Worm (Caenorhabditis elegans): ENCODE measurements around the gene mig-38.

mig-38 gene

DNA sequence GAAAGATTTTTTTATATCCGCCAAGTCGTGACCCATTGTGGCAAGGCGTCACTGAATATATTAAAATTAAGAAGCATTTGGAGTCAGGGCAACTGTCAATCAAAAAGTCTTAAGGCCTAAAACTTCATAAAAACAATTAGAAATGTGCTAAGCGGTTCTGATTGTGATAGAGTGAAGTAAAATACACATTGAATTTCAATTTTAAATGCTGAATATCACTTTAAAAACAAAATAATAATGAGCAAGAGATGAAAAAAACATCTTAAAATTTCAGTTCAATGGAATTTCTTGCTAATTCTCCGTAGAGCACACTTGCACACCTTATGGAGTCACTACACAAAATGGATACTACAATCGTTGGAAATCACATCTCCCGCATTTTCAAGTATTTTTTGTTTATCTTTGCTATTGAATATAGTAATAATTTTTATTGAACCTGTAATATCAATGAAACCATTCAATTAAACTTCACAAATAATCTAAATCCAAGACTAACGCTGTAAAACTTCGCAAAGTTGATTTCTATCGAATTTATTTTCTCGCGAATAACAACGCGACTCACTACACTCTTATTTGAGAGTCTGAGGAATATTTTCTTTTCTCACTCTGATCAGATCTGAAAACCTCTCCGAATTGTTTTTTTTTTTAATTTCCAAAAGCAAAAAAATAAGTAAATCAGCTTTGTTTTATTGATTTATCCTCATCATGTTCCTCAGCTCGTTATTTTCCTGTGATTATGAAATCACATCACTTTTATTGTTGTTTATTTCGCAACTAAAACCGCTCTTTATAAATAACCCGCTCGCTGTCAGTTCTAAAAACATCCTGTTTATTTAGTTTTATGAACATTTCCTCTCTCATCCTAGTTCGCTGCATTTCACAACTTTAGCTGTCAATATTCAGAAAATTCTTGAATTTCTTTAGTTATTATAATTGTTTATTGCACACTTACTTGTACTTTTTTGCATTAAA lies 41.7 kb downstream of the mig-38 start, which contains the start of gene mars-1 (continued):
- no peak for TF ChIP-seq nhr-237 (tag; optimal IDR thresholded peaks at IDR 0.05)
- TF ChIP-seq ceh-44 (GFP tag; IDR thresholded peaks at IDR 0.05): 0 out of 2 replicates have a peak, but pooled peaks have one; percentile 33
- TF ChIP-seq nhr-48 (tag; optimal IDR thresholded peaks at IDR 0.05): no peak
- TF ChIP-seq madf-5 (GFP tag; IDR thresholded peaks at IDR 0.05): no peak
- TF ChIP-seq pqm-1 (tag; optimal IDR thresholded peaks at IDR 0.05): no peak
- no peak for TF ChIP-seq nhr-111 (GFP tag; optimal IDR thresholded peaks at IDR 0.05)
- TF ChIP-seq zip-11 (GFP tag; IDR thresholded peaks at IDR 0.05): no peak
- TF ChIP-seq dmd-6 (GFP tag; IDR thresholded peaks at IDR 0.05): 0 out of 2 replicates have a peak, but pooled peaks have one; percentile 20
- no peak for TF ChIP-seq php-3 (GFP tag; IDR thresholded peaks at IDR 0.05)
- TF ChIP-seq nhr-77 (tag; optimal IDR thresholded peaks at IDR 0.05): no peak
- TF ChIP-seq F49E8.2 (tag; optimal IDR thresholded peaks at IDR 0.05; ENCODE audit: borderline replicate concordance): no peak
- TF ChIP-seq nhr-76 (tag; optimal IDR thresholded peaks at IDR 0.05): no peak
- no peak for TF ChIP-seq F10B5.3 (tag; optimal IDR thresholded peaks at IDR 0.05)
- TF ChIP-seq F26F4.8 (GFP tag; conservative IDR thresholded peaks at IDR 0.05): no peak
- TF ChIP-seq ceh-82 (tag; optimal IDR thresholded peaks at IDR 0.05): no peak
- 0 out of 2 replicates have a peak, but pooled peaks have one; percentile 14 for TF ChIP-seq hmg-1.1 (GFP tag; IDR thresholded peaks at IDR 0.05)
- peak in 1 of 2 experiments; percentile 15 for TF ChIP-seq mdl-1 (tag; optimal IDR thresholded peaks at IDR 0.05)
- no peak for TF ChIP-seq ZK546.5 (tag; optimal IDR thresholded peaks at IDR 0.05)
- TF ChIP-seq dpl-1 (GFP tag; optimal IDR thresholded peaks at IDR 0.05): peak; percentile 62
- TF ChIP-seq nhr-28 (tag; optimal IDR thresholded peaks at IDR 0.05): peak; percentile 41
- TF ChIP-seq hif-1 (tag; optimal IDR thresholded peaks at IDR 0.05): peak in 1 of 2 experiments; percentile 74
- TF ChIP-seq unc-130 (GFP tag; optimal IDR thresholded peaks at IDR 0.05): peak; percentile 50
- no peak for TF ChIP-seq daf-12 (tag; optimal IDR thresholded peaks at IDR 0.05)
- TF ChIP-seq mxl-3 (GFP tag; optimal IDR thresholded peaks at IDR 0.05): peak; percentile 52
- TF ChIP-seq zag-1 (tag; optimal IDR thresholded peaks at IDR 0.05): no peak
- TF ChIP-seq daf-16 (GFP tag; optimal IDR thresholded peaks at IDR 0.05): peak in 1 of 2 experiments; percentile 50
- peak; percentile 55 for TF ChIP-seq daf-16 (tag; optimal IDR thresholded peaks at IDR 0.05)

DNA sequence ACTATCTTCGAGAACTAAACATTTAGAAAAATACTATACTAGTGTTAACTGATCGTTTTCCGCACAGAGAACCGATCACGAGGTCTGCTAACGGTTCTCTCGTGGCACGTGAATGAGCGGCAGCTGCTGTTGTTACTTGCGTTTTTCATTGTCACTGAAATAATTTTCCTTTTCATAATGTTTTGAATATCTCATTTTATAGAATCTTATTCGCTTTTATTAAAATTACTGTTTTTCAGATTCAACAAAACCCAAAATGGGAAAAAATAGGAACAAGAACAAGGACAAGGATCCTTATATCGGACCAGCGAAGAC lies 42.3 kb downstream of the mig-38 start, which contains the start of gene F58B3.6:
TSS of gene F58B3.6 (plus strand) at position 240 of the 315 bp plus-strand sequence.
- no peak for TF ChIP-seq ceh-32 (tag; optimal IDR thresholded peaks at IDR 0.05; ENCODE audit: poor library complexity)
- TF ChIP-seq dmd-6 (GFP tag; IDR thresholded peaks at IDR 0.05): no peak
- TF ChIP-seq hlh-11 (tag; optimal IDR thresholded peaks at IDR 0.05): peak; percentile 74
- TF ChIP-seq hlh-30 (tag; optimal IDR thresholded peaks at IDR 0.05; ENCODE audit: insufficient read depth): peak; percentile 96
- no peak for TF ChIP-seq tag-97 (GFP tag; IDR thresholded peaks at IDR 0.05)
- no peak for TF ChIP-seq fkh-10 (GFP tag; optimal IDR thresholded peaks at IDR 0.05)
- TF ChIP-seq F49E8.2 (tag; optimal IDR thresholded peaks at IDR 0.05; ENCODE audit: borderline replicate concordance): no peak
- TF ChIP-seq attf-4 (tag; optimal IDR thresholded peaks at IDR 0.05): no peak
- no peak for TF ChIP-seq lin-39 (tag; optimal IDR thresholded peaks at IDR 0.05)
- no peak for TF ChIP-seq mes-2 (tag; optimal IDR thresholded peaks at IDR 0.05; ENCODE audit: poor library complexity, severe bottlenecking)
- no peak for TF ChIP-seq pqm-1 (tag; optimal IDR thresholded peaks at IDR 0.05)
- TF ChIP-seq dve-1 (tag; optimal IDR thresholded peaks at IDR 0.05; ENCODE audit: insufficient read depth): peak; percentile 83
- TF ChIP-seq ceh-82 (tag; optimal IDR thresholded peaks at IDR 0.05): no peak
- TF ChIP-seq hif-1 (tag; optimal IDR thresholded peaks at IDR 0.05): no peak
- TF ChIP-seq Y75B8A.6 (GFP tag; IDR thresholded peaks at IDR 0.05): no peak
- TF ChIP-seq zip-11 (GFP tag; IDR thresholded peaks at IDR 0.05): no peak
- no peak for TF ChIP-seq ctbp-1 (GFP tag; IDR thresholded peaks at IDR 0.05)
- TF ChIP-seq unc-130 (GFP tag; optimal IDR thresholded peaks at IDR 0.05): no peak
- TF ChIP-seq pha-4 (GFP tag; IDR thresholded peaks at IDR 0.05): no peak
- TF ChIP-seq pha-4 (tag; optimal IDR thresholded peaks at IDR 0.05): no peak
- no peak for TF ChIP-seq fos-1 (tag; optimal IDR thresholded peaks at IDR 0.05)
- TF ChIP-seq set-16 (GFP tag; IDR thresholded peaks at IDR 0.05): no peak
- no peak for TF ChIP-seq daf-12 (tag; optimal IDR thresholded peaks at IDR 0.05)
- TF ChIP-seq nhr-42 (GFP tag; IDR thresholded peaks at IDR 0.05): no peak
- TF ChIP-seq madf-9 (GFP tag; conservative IDR thresholded peaks at IDR 0.05): no peak
- peak in 1 of 2 experiments; percentile 38 for TF ChIP-seq lsy-2 (tag; optimal IDR thresholded peaks at IDR 0.05)
- TF ChIP-seq nhr-76 (tag; optimal IDR thresholded peaks at IDR 0.05): no peak
- peak; percentile 62 for TF ChIP-seq aha-1 (tag)
- TF ChIP-seq T26A8.4 (GFP tag; IDR thresholded peaks at IDR 0.05): no peak
- no peak for TF ChIP-seq ces-1 (GFP tag; optimal IDR thresholded peaks at IDR 0.05)
- no peak for TF ChIP-seq madf-5 (GFP tag; IDR thresholded peaks at IDR 0.05)
